Fruit fly (Drosophila melanogaster) whole organism, embryonic: ENCODE results near the gene Cralbp.

Source experiments
- CG10274 ChIP-seq: fragments of 200-800 bp; sonication (Bioruptor generic); optimal IDR thresholded peaks from 3 replicates; lab custom pipeline; 2017; ENCODE audit warnings: missing biosample characterization, mild to moderate bottlenecking, missing genetic modification characterization
- CG11398 ChIP-seq: fragments of 200-800 bp; sonication (Bioruptor generic); optimal IDR thresholded peaks from 2 replicates; lab custom pipeline; 2016; ENCODE audit warnings: missing biosample characterization, missing genetic modification characterization
- CG1233 ChIP-seq: fragments of 200-800 bp; sonication (Bioruptor generic); optimal IDR thresholded peaks from 4 replicates; lab custom pipeline; 2018; ENCODE audit warnings: missing biosample characterization, mild to moderate bottlenecking, missing genetic modification characterization
- CG13296 ChIP-seq: fragments of 200-800 bp; sonication (Bioruptor generic); optimal IDR thresholded peaks from 3 replicates; lab custom pipeline; 2018; ENCODE audit warnings: missing biosample characterization, mild to moderate bottlenecking, missing genetic modification characterization
- CG1602 ChIP-seq: fragments of 200-800 bp; sonication (Bioruptor generic); optimal IDR thresholded peaks from 3 replicates; lab custom pipeline; 2016; ENCODE audit warnings: missing biosample characterization, missing genetic modification characterization
- CG16815 ChIP-seq: fragments of 200-800 bp; sonication (Bioruptor generic); optimal IDR thresholded peaks from 3 replicates; lab custom pipeline; 2017; ENCODE audit warnings: missing biosample characterization, mild to moderate bottlenecking, missing genetic modification characterization
- CG2889 ChIP-seq: fragments of 200-800 bp; sonication (Bioruptor generic); IDR thresholded peaks from 3 replicates; pipeline ENCODE4 v1.3.6; 2022; ENCODE audit warnings: missing biosample characterization, missing genetic modification characterization
- CG31224 ChIP-seq: fragments of 200-800 bp; sonication (Bioruptor generic); IDR thresholded peaks from 2 replicates; pipeline ENCODE4 v1.3.6; 2022; ENCODE audit warnings: missing biosample characterization, missing genetic modification characterization
- CG3281 ChIP-seq: fragments of 200-800 bp; sonication (Bioruptor generic); optimal IDR thresholded peaks from 3 replicates; lab custom pipeline; 2017; ENCODE audit warnings: missing biosample characterization, mild to moderate bottlenecking, missing genetic modification characterization
- CG3838 ChIP-seq: fragments of 200-800 bp; sonication (Bioruptor generic); optimal IDR thresholded peaks from 3 replicates; lab custom pipeline; 2016; ENCODE audit warnings: missing biosample characterization, missing genetic modification characterization
- CG6175 ChIP-seq: fragments of 200-800 bp; sonication (Bioruptor generic); IDR thresholded peaks from 3 replicates; pipeline ENCODE4 v1.3.6; 2022; ENCODE audit warnings: missing biosample characterization, missing genetic modification characterization
- CG7839 ChIP-seq: fragments of 200-800 bp; sonication (Bioruptor generic); optimal IDR thresholded peaks from 3 replicates; lab custom pipeline; 2018; ENCODE audit warnings: missing biosample characterization, mild to moderate bottlenecking, missing genetic modification characterization, moderate library complexity
- CG7963 ChIP-seq: fragments of 200-800 bp; sonication (Bioruptor generic); IDR thresholded peaks from 3 replicates; pipeline ENCODE4 v1.3.6; 2022; ENCODE audit warnings: missing biosample characterization, missing genetic modification characterization; ENCODE audit not compliant: partially characterized antibody
- CG8359 ChIP-seq: fragments of 200-800 bp; sonication (Bioruptor generic); optimal IDR thresholded peaks from 2 replicates; lab custom pipeline; 2017; ENCODE audit warnings: missing biosample characterization, mild to moderate bottlenecking, missing genetic modification characterization, borderline replicate concordance
- CG9727 ChIP-seq: fragments of 200-800 bp; sonication (Bioruptor generic); optimal IDR thresholded peaks from 3 replicates; lab custom pipeline; 2017; ENCODE audit warnings: missing biosample characterization, mild to moderate bottlenecking, missing genetic modification characterization
- CTCF ChIP-seq: fragments of 200-800 bp; sonication (Bioruptor generic); optimal IDR thresholded peaks from 2 replicates; lab custom pipeline; 2017; ENCODE audit warnings: missing biosample characterization, mild to moderate bottlenecking, missing genetic modification characterization, moderate library complexity
- CrebB ChIP-seq: fragments of 200-800 bp; sonication (Bioruptor generic); optimal IDR thresholded peaks from 3 replicates; lab custom pipeline; 2018; ENCODE audit warnings: missing biosample characterization, mild to moderate bottlenecking, missing genetic modification characterization
- Dip2 ChIP-seq: fragments of 200-800 bp; sonication (Bioruptor generic); IDR thresholded peaks from 2 replicates; pipeline ENCODE4 v1.3.6; 2022; ENCODE audit warnings: missing biosample characterization, missing genetic modification characterization
- Doc3 ChIP-seq: fragments of 200-800 bp; sonication (Bioruptor generic); IDR thresholded peaks from 3 replicates; pipeline ENCODE4 v1.3.6; 2022; ENCODE audit warnings: missing biosample characterization, missing genetic modification characterization; ENCODE audit not compliant: partially characterized antibody
- HHEX ChIP-seq: fragments of 200-800 bp; sonication (Bioruptor generic); optimal IDR thresholded peaks from 3 replicates; lab custom pipeline; 2017; ENCODE audit warnings: missing biosample characterization, mild to moderate bottlenecking, missing genetic modification characterization, missing genetic modification reagents
- HLH3B ChIP-seq: fragments of 200-800 bp; sonication (Bioruptor generic); IDR thresholded peaks from 2 replicates; pipeline ENCODE4 v1.3.6; 2022; ENCODE audit warnings: missing biosample characterization, missing genetic modification characterization
- Jarid2 ChIP-seq: fragments of 200-800 bp; sonication (Bioruptor generic); optimal IDR thresholded peaks from 3 replicates; lab custom pipeline; 2017; ENCODE audit warnings: mild to moderate bottlenecking, missing biosample characterization, missing genetic modification reagents, missing genetic modification characterization
- Med ChIP-seq: fragments of 200-800 bp; sonication (Bioruptor generic); peaks from one replicate; lab custom pipeline; 2016; ENCODE audit warnings: missing biosample characterization, missing genetic modification characterization, mild to moderate bottlenecking, inconsistent platforms, moderate library complexity
- NK7.1 ChIP-seq: fragments of 200-800 bp; sonication (Bioruptor generic); optimal IDR thresholded peaks from 3 replicates; lab custom pipeline; 2016; ENCODE audit warnings: missing biosample characterization, missing genetic modification characterization
- Nf-YA ChIP-seq: fragments of 200-800 bp; sonication (Bioruptor generic); IDR thresholded peaks from 2 replicates; pipeline ENCODE4 v1.3.6; 2022; ENCODE audit warnings: missing biosample characterization, missing genetic modification characterization
- Oaz ChIP-seq: fragments of 200-800 bp; sonication (Bioruptor generic); IDR thresholded peaks from 2 replicates; pipeline ENCODE4 v1.3.6; 2022; ENCODE audit warnings: missing biosample characterization, missing genetic modification characterization
- Vsx1 ChIP-seq: fragments of 200-800 bp; sonication (Bioruptor generic); optimal IDR thresholded peaks from 2 replicates; lab custom pipeline; 2017; ENCODE audit warnings: missing biosample characterization, mild to moderate bottlenecking, missing genetic modification characterization, missing genetic modification reagents
- YL-1 ChIP-seq: fragments of 200-800 bp; sonication (Bioruptor generic); optimal IDR thresholded peaks from 3 replicates; lab custom pipeline; 2017; ENCODE audit warnings: missing biosample characterization, mild to moderate bottlenecking, missing genetic modification characterization
- cad ChIP-seq: fragments of >200 bp; optimal IDR thresholded peaks from 2 replicates; lab custom pipeline; 2017; ENCODE audit warnings: missing biosample characterization, missing genetic modification characterization
- caup ChIP-seq: fragments of 200-800 bp; sonication (Bioruptor generic); optimal IDR thresholded peaks from 3 replicates; lab custom pipeline; 2017; ENCODE audit warnings: missing biosample characterization, mild to moderate bottlenecking, missing genetic modification characterization, moderate library complexity; ENCODE audit not compliant: severe bottlenecking
- dmrt99B ChIP-seq: fragments of 200-800 bp; sonication (Bioruptor generic); optimal IDR thresholded peaks from 2 replicates; lab custom pipeline; 2018; ENCODE audit warnings: missing biosample characterization, mild to moderate bottlenecking, missing genetic modification characterization, moderate library complexity
- fd102C ChIP-seq: fragments of 200-800 bp; sonication (Bioruptor generic); optimal IDR thresholded peaks from 2 replicates; lab custom pipeline; 2018; ENCODE audit warnings: missing biosample characterization, mild to moderate bottlenecking, missing genetic modification characterization, moderate library complexity
- ftz-f1 ChIP-seq: fragments of 200-800 bp; sonication (Bioruptor generic); optimal IDR thresholded peaks from 2 replicates; lab custom pipeline; 2016; ENCODE audit warnings: missing biosample characterization, missing genetic modification characterization
- gfzf ChIP-seq: fragments of 200-800 bp; sonication (Bioruptor generic); optimal IDR thresholded peaks from 2 replicates; lab custom pipeline; 2016; ENCODE audit warnings: missing biosample characterization, mild to moderate bottlenecking, missing genetic modification characterization, moderate library complexity
- gt ChIP-seq: fragments of 200-800 bp; sonication (Bioruptor generic); IDR thresholded peaks from 2 replicates; pipeline ENCODE4 v1.3.6; 2022; ENCODE audit warnings: missing biosample characterization, missing genetic modification characterization
- insv ChIP-seq, 2 experiments: fragments of 200-800 bp; sonication (Bioruptor generic); optimal IDR thresholded peaks; 3 replicates each; lab custom pipeline; 2016 to 2018; ENCODE audit warnings: missing biosample characterization in 2 of 2, missing genetic modification characterization in 2 of 2
- inv ChIP-seq: fragments of 200-800 bp; sonication (Bioruptor generic); IDR thresholded peaks from 2 replicates; pipeline ENCODE4 v1.3.6; 2022; ENCODE audit warnings: missing biosample characterization, missing genetic modification characterization; ENCODE audit not compliant: partially characterized antibody
- lmd ChIP-seq: fragments of 200-800 bp; sonication (Bioruptor generic); IDR thresholded peaks from 2 replicates; pipeline ENCODE4 v1.3.6; 2022; ENCODE audit warnings: missing biosample characterization, missing genetic modification characterization
- oc ChIP-seq: fragments of 200-800 bp; sonication (Bioruptor generic); optimal IDR thresholded peaks from 2 replicates; lab custom pipeline; 2018; ENCODE audit warnings: missing biosample characterization, mild to moderate bottlenecking, missing genetic modification characterization, moderate library complexity
- p53 ChIP-seq: fragments of 200-800 bp; sonication (Bioruptor generic); optimal IDR thresholded peaks from 2 replicates; lab custom pipeline; 2016; ENCODE audit warnings: missing biosample characterization, missing genetic modification characterization
- pzg ChIP-seq: fragments of 200-800 bp; sonication (Bioruptor generic); optimal IDR thresholded peaks from 3 replicates; lab custom pipeline; 2018; ENCODE audit warnings: missing biosample characterization, mild to moderate bottlenecking, missing genetic modification characterization, moderate library complexity
- sc ChIP-seq, 3 experiments: fragments of >200 bp in 2 of 3; fragments of 200-800 bp in 1 of 3; sonication (Bioruptor generic) in 1 of 3; optimal IDR thresholded peaks; 2 replicates in 2 of 3; 3 replicates in 1 of 3; lab custom pipeline; 2017; ENCODE audit warnings: mild to moderate bottlenecking in 1 of 3, missing biosample characterization in 1 of 3, missing genetic modification characterization in 1 of 3, missing genetic modification reagents in 1 of 3
- scrt ChIP-seq: fragments of 200-800 bp; sonication (Bioruptor generic); optimal IDR thresholded peaks from 2 replicates; lab custom pipeline; 2018; ENCODE audit warnings: missing biosample characterization, mild to moderate bottlenecking, missing genetic modification characterization, moderate library complexity
- seq ChIP-seq: fragments of 200-800 bp; sonication (Bioruptor generic); IDR thresholded peaks from 2 replicates; pipeline ENCODE4 v1.3.6; 2022; ENCODE audit warnings: missing biosample characterization, missing genetic modification characterization
- shn ChIP-seq: fragments of 200-800 bp; sonication (Bioruptor generic); optimal IDR thresholded peaks from 3 replicates; lab custom pipeline; 2016; ENCODE audit warnings: missing biosample characterization, missing genetic modification characterization
- slp2 ChIP-seq: fragments of 200-800 bp; sonication (Bioruptor generic); optimal IDR thresholded peaks from 2 replicates; lab custom pipeline; 2016; ENCODE audit warnings: missing biosample characterization, missing genetic modification characterization
- tll ChIP-seq, 2 experiments: fragments of 200-800 bp in 1 of 2; fragments of >200 bp in 1 of 2; sonication (Bioruptor generic) in 1 of 2; optimal IDR thresholded peaks; 2 replicates each; lab custom pipeline; 2017 to 2019; ENCODE audit warnings: missing biosample characterization in 2 of 2, missing genetic modification characterization in 2 of 2, mild to moderate bottlenecking in 1 of 2, moderate library complexity in 1 of 2
- tx ChIP-seq: fragments of 200-800 bp; sonication (Bioruptor generic); optimal IDR thresholded peaks from 2 replicates; lab custom pipeline; 2016; ENCODE audit warnings: missing biosample characterization, missing genetic modification characterization

Gene Cralbp

dm6 chr3L:5768532-5769497 is 17.7 kb downstream of the Cralbp start, which contains the start of the genes Ppat-Dpck and scny (continued):
- TF ChIP-seq CG7963 (GFP tag; lab: Robert Waterston, UW) (peak; percentile 71; the same call in 2 of the 3 replicates), CG10274 (GFP tag; lab: Kevin White, UChicago) (no peak), CG1233 (GFP tag; lab: Kevin White, UChicago) (no peak), p53 (no peak), CG16815 (GFP tag; lab: Kevin White, UChicago) (no peak), CG11398 (GFP tag; lab: Kevin White, UChicago) (no peak), inv (GFP tag; lab: Robert Waterston, UW) (peak; percentile 89), CTCF (no peak), tll (GFP tag; optimal IDR thresholded peaks at IDR 0.05; lab: Kevin White, UChicago) (peak in 1 of 2 experiments; percentile 22), slp2 (GFP tag; lab: Kevin White, UChicago) (no peak), dmrt99B (no peak), scrt (GFP tag; lab: Kevin White, UChicago) (no peak), CG13296 (no peak), fd102C (no peak), CG8359 (GFP tag; lab: Kevin White, UChicago) (no peak), cad (GFP tag; lab: Kevin White, UChicago) (no peak), tx (GFP tag; lab: Kevin White, UChicago) (no peak), seq (GFP tag; lab: Robert Waterston, UW) (no peak), lmd (no peak), YL-1 (peak; percentile 80), sc (optimal IDR thresholded peaks at IDR 0.05; lab: Kevin White, UChicago) (no peak), sc (GFP tag; optimal IDR thresholded peaks at IDR 0.05; lab: Kevin White, UChicago) (no peak), CG31224 (GFP tag; lab: Robert Waterston, UW) (no peak), HHEX (GFP tag; lab: Kevin White, UChicago) (no peak), Med (GFP tag; lab: Kevin White, UChicago) (peak; percentile 72), oc (no peak), HLH3B (no peak), caup (GFP tag; lab: Kevin White, UChicago) (no peak), Oaz (GFP tag; lab: Robert Waterston, UW) (no peak), CG3838 (GFP tag; lab: Kevin White, UChicago) (no peak), CG2889 (no peak), CG3281 (GFP tag; lab: Kevin White, UChicago) (peak; percentile 33), Jarid2 (GFP tag; lab: Kevin White, UChicago) (no peak), CG9727 (no peak), CG1602 (GFP tag; lab: Kevin White, UChicago) (no peak), CG6175 (no peak), ftz-f1 (GFP tag; lab: Kevin White, UChicago) (peak; percentile 48), Doc3 (GFP tag; lab: Robert Waterston, UW) (peak; percentile 96), gt (GFP tag; lab: Robert Waterston, UW) (no peak), gfzf (GFP tag; lab: Kevin White, UChicago) (peak; percentile 89), pzg (GFP tag; lab: Kevin White, UChicago) (peak; percentile 83), NK7.1 (GFP tag; lab: Kevin White, UChicago) (no peak), Dip2 (GFP tag; lab: Robert Waterston, UW) (no peak), shn (no peak), CrebB (tag; lab: Kevin White, UChicago) (no peak), Vsx1 (no peak), Nf-YA (GFP tag; lab: Robert Waterston, UW) (no peak), CG7839 (tag; lab: Kevin White, UChicago) (no peak), insv (GFP tag; optimal IDR thresholded peaks at IDR 0.05; lab: Kevin White, UChicago) (no peak)
